Fruit fly (Drosophila melanogaster): Measurements from ENCODE around the gene LKRSDH.

Gene LKRSDH

dm6 chr2L:7810519-7810918 is 14.8 kb upstream of the LKRSDH start, which contains the start of gene Cdc14 (continued):
- peak; percentile 55; the same call in 1 of the 2 replicates for TF ChIP-seq Bgb (GFP tag; IDR thresholded peaks at IDR 0.05; ENCODE audit: partially characterized antibody)
- TF ChIP-seq ato (GFP tag; IDR thresholded peaks at IDR 0.05; ENCODE audit: partially characterized antibody) = peak; percentile 44; the same call in 1 of the 2 replicates
- no peak for TF ChIP-seq salm (tag; optimal IDR thresholded peaks at IDR 0.05)
- peak; percentile 4 for TF ChIP-seq nom (GFP tag; optimal IDR thresholded peaks at IDR 0.05)
- no peak for TF ChIP-seq fd3F (GFP tag; optimal IDR thresholded peaks at IDR 0.05)
- TF ChIP-seq az2 (GFP tag; optimal IDR thresholded peaks at IDR 0.05) = no peak
- peak; percentile 59; the same call in 2 of the 3 replicates for TF ChIP-seq so (GFP tag; IDR thresholded peaks at IDR 0.05)
- no peak for TF ChIP-seq sr (GFP tag; IDR thresholded peaks at IDR 0.05)
- no peak for TF ChIP-seq fd102C (GFP tag; optimal IDR thresholded peaks at IDR 0.05)
- TF ChIP-seq peb (GFP tag; IDR thresholded peaks at IDR 0.05) = no peak
- TF ChIP-seq CG34224 (GFP tag; IDR thresholded peaks at IDR 0.05; ENCODE audit: partially characterized antibody) = peak; percentile 59; the same call in 2 of the 3 replicates
- TF ChIP-seq CG4360 (GFP tag; IDR thresholded peaks at IDR 0.05) = no peak
- TF ChIP-seq pnt (GFP tag; optimal IDR thresholded peaks at IDR 0.05) = no peak
- TF ChIP-seq pan (optimal IDR thresholded peaks at IDR 0.05) = no peak
- TF ChIP-seq pan (GFP tag; optimal IDR thresholded peaks at IDR 0.05 in 1 of 2, IDR thresholded peaks at IDR 0.05 in 1 of 2) = no peak
- TF ChIP-seq odd (GFP tag; optimal IDR thresholded peaks at IDR 0.05) = no peak
- no peak for TF ChIP-seq CG2120 (GFP tag; optimal IDR thresholded peaks at IDR 0.05)
- TF ChIP-seq wek (GFP tag; optimal IDR thresholded peaks at IDR 0.05) = no peak
- no peak for TF ChIP-seq br (optimal IDR thresholded peaks at IDR 0.05)
- no peak for TF ChIP-seq Fer2 (tag; optimal IDR thresholded peaks at IDR 0.05)
- TF ChIP-seq CG2712 (tag; optimal IDR thresholded peaks at IDR 0.05) = no peak
- no peak for TF ChIP-seq lov (optimal IDR thresholded peaks at IDR 0.05)
- no peak for TF ChIP-seq lov (GFP tag; IDR thresholded peaks at IDR 0.05)
- no peak for TF ChIP-seq Dip2 (GFP tag; IDR thresholded peaks at IDR 0.05)
- no peak for TF ChIP-seq Dad (GFP tag; optimal IDR thresholded peaks at IDR 0.05)
- TF ChIP-seq ttk (GFP tag; IDR thresholded peaks at IDR 0.05) = no peak
- TF ChIP-seq CG4328 (GFP tag; optimal IDR thresholded peaks at IDR 0.05) = no peak
- TF ChIP-seq Spps (tag; optimal IDR thresholded peaks at IDR 0.05) = no peak
- TF ChIP-seq tap (tag; optimal IDR thresholded peaks at IDR 0.05) = no peak
- TF ChIP-seq Dbx (GFP tag; IDR thresholded peaks at IDR 0.05) = no peak
- TF ChIP-seq CG8290 (GFP tag; optimal IDR thresholded peaks at IDR 0.05) = no peak
- TF ChIP-seq CG8290 (tag; optimal IDR thresholded peaks at IDR 0.05) = peak in 1 of 2 experiments; percentile 58
- no peak for TF ChIP-seq CG16863 (GFP tag; optimal IDR thresholded peaks at IDR 0.05)
- TF ChIP-seq CG6272 (GFP tag; IDR thresholded peaks at IDR 0.05) = no peak
- TF ChIP-seq CG9876 (GFP tag; optimal IDR thresholded peaks at IDR 0.05) = no peak
- no peak for TF ChIP-seq CG32772 (GFP tag; IDR thresholded peaks at IDR 0.05)
- TF ChIP-seq row (GFP tag; IDR thresholded peaks at IDR 0.05) = 0 out of 3 replicates have a peak, but pooled peaks have one; percentile 30
- TF ChIP-seq dmrt99B (tag; optimal IDR thresholded peaks at IDR 0.05) = no peak
- TF ChIP-seq ken (GFP tag; IDR thresholded peaks at IDR 0.05) = no peak
- TF ChIP-seq Mad (GFP tag; optimal IDR thresholded peaks at IDR 0.05) = no peak
- TF ChIP-seq ase (GFP tag; IDR thresholded peaks at IDR 0.05) = no peak
- TF ChIP-seq CG17568 (GFP tag; optimal IDR thresholded peaks at IDR 0.05) = peak; percentile 45
- peak; percentile 53; the same call in 1 of the 2 replicates for TF ChIP-seq CG42726 (GFP tag; IDR thresholded peaks at IDR 0.05; ENCODE audit: partially characterized antibody)
- no peak for TF ChIP-seq ewg (GFP tag; optimal IDR thresholded peaks at IDR 0.05)
- TF ChIP-seq otp (GFP tag; IDR thresholded peaks at IDR 0.05) = no peak
- TF ChIP-seq Meics (GFP tag; optimal IDR thresholded peaks at IDR 0.05) = peak; percentile 32
- TF ChIP-seq chif (GFP tag; optimal IDR thresholded peaks at IDR 0.05) = no peak
- TF ChIP-seq H2.0 (GFP tag; IDR thresholded peaks at IDR 0.05) = no peak
- no peak for TF ChIP-seq CG10431 (GFP tag; optimal IDR thresholded peaks at IDR 0.05)
- no peak for TF ChIP-seq Hmx (GFP tag; optimal IDR thresholded peaks at IDR 0.05)
- no peak for TF ChIP-seq bsh (GFP tag; optimal IDR thresholded peaks at IDR 0.05)
- TF ChIP-seq CG12769 (tag; optimal IDR thresholded peaks at IDR 0.05) = no peak
- no peak for TF ChIP-seq tio (GFP tag; optimal IDR thresholded peaks at IDR 0.05)
